Worm (Caenorhabditis elegans): ENCODE data around the gene T06C12.11.

T06C12.11 gene

DNA sequence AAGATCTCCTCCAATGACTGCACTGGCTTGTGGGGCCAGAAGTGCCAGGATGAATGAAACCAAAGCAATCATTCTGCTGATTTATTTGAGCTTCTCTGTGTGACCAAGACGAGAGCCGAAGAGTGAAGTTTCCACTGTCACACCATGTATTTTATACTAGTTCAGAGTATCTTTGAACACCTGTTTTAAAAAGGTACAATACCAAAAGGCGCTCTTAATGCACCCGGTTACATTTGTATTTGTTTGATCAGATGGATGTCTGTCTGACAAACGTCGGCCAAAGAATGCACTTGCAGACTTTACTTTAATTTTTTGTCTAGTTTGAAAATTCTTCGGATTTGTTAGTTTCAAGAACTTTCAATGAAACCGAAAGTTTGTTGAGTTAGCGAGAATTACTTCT, 27.5 kb downstream of the T06C12.11 start, which contains the start of gene F35E8.10:
Gene F35E8.10 (minus strand): TSS at position 101 of the 400 bp plus-strand sequence.
- TF ChIP-seq gmeb-2 (tag; optimal IDR thresholded peaks at IDR 0.05) (no peak), hlh-13 (GFP tag; optimal IDR thresholded peaks at IDR 0.05) (no peak), elt-4 (tag; optimal IDR thresholded peaks at IDR 0.05) (no peak), dve-1 (tag; optimal IDR thresholded peaks at IDR 0.05) (no peak), ttx-3 (tag; optimal IDR thresholded peaks at IDR 0.05) (no peak), ets-4 (tag; optimal IDR thresholded peaks at IDR 0.05) (no peak), unc-42 (tag; optimal IDR thresholded peaks at IDR 0.05) (no peak), Y22D7AL.16 (tag; optimal IDR thresholded peaks at IDR 0.05) (no peak), hlh-6 (tag; optimal IDR thresholded peaks at IDR 0.05) (no peak), ceh-6 (GFP tag; optimal IDR thresholded peaks at IDR 0.05) (no peak), nhr-232 (tag; optimal IDR thresholded peaks at IDR 0.05) (no peak), ref-2 (tag; optimal IDR thresholded peaks at IDR 0.05) (no peak), lim-6 (tag; optimal IDR thresholded peaks at IDR 0.05) (no peak), sox-4 (tag; optimal IDR thresholded peaks at IDR 0.05) (no peak), T23F11.4 (GFP tag; optimal IDR thresholded peaks at IDR 0.05) (no peak), fkh-10 (GFP tag; optimal IDR thresholded peaks at IDR 0.05) (no peak), pag-3 (tag; optimal IDR thresholded peaks at IDR 0.05; ENCODE audit: borderline replicate concordance) (no peak), ceh-19 (GFP tag; optimal IDR thresholded peaks at IDR 0.05) (no peak), hlh-15 (tag; optimal IDR thresholded peaks at IDR 0.05) (no peak)

DNA sequence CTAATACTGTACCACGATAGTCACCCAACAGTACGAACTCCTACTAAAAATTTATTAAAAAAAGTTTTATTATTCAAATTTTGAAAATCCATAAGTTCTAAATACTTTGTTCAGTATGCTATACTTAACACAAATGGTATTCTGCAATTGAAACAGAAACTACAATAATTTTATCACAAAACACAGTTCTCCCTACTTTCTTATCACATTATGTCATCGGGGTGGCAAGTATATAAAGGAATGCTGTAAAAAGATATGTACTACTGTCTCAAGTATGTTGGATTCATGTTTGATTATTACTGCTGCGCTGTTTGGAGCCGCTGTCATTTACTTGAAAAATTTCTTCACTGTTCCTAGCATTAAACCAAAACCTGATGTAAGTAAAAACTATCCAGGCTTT, 28.3 kb downstream of the T06C12.11 start, which contains the start of gene cdr-1:
Gene cdr-1 (plus strand): TSS at position 208 of the 400 bp plus-strand sequence.
- TF ChIP-seq ceh-18 (tag; optimal IDR thresholded peaks at IDR 0.05): no peak
- TF ChIP-seq zip-5 (tag; optimal IDR thresholded peaks at IDR 0.05): no peak
- peak; percentile 34 for TF ChIP-seq elt-2 (tag; optimal IDR thresholded peaks at IDR 0.05)
- no peak for TF ChIP-seq ceh-31 (tag; optimal IDR thresholded peaks at IDR 0.05)
- no peak for TF ChIP-seq nfya-1 (tag; optimal IDR thresholded peaks at IDR 0.05)
- TF ChIP-seq ahr-1 (tag; optimal IDR thresholded peaks at IDR 0.05): no peak
- no peak for TF ChIP-seq unc-3 (GFP tag; conservative IDR thresholded peaks at IDR 0.05)
- no peak for TF ChIP-seq unc-3 (tag; optimal IDR thresholded peaks at IDR 0.05)

DNA sequence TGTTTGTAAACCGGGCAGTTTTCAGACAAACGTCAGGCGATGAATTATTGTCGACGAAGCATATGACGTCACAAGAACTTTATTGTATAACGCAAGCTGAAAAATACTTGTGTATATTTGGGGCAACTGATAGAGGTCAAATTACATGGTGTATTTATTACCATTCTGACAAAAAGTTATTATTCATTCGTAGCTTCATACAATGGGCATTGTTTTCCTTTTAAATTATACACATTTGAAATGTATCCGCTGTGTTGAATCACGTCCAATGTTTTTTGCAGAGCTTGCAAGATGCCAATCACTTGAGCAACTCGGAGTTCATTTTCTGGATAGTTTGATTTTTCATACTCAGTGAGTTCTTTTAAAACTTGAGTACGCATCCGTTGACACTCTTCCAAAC, 30.2 kb downstream of the T06C12.11 start, which contains the start of gene F35E8.13:
Gene F35E8.13 (plus strand): TSS at position 301 of the 400 bp plus-strand sequence.
- TF ChIP-seq ceh-18 (tag; optimal IDR thresholded peaks at IDR 0.05): no peak
- no peak for TF ChIP-seq C08G9.2 (tag; optimal IDR thresholded peaks at IDR 0.05)
- no peak for TF ChIP-seq tbx-2 (tag; optimal IDR thresholded peaks at IDR 0.05)
- no peak for TF ChIP-seq ceh-31 (tag; optimal IDR thresholded peaks at IDR 0.05)
- no peak for TF ChIP-seq ztf-16 (tag; optimal IDR thresholded peaks at IDR 0.05)
- TF ChIP-seq ceh-2 (tag; optimal IDR thresholded peaks at IDR 0.05): no peak
- no peak for TF ChIP-seq ama-1 (optimal IDR thresholded peaks at IDR 0.05)
- no peak for TF ChIP-seq hlh-6 (tag; optimal IDR thresholded peaks at IDR 0.05)
- TF ChIP-seq sdc-2 (tag; optimal IDR thresholded peaks at IDR 0.05): no peak
- no peak for TF ChIP-seq sox-4 (tag; optimal IDR thresholded peaks at IDR 0.05)
- no peak for TF ChIP-seq eyg-1 (tag; optimal IDR thresholded peaks at IDR 0.05)
- no peak for TF ChIP-seq npax-4 (tag; optimal IDR thresholded peaks at IDR 0.05)

DNA sequence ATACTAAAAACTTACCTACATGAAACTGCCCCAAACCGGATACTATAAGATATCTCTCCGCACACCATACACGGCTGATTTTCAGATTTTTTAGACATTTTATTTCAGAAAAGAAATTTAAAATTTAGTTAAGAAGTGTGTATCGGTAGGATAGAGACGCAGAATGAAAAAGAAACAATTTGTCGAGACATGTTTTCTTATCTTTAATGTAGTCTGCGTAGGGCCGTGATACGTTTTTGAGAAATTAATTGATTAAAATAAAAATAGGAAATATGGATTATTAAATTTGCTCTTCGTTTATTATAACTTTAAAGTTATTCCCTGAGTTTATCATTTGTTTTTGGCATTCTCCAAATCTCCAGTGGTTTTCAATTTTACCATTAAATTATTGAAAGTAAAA, 31.5 kb downstream of the T06C12.11 start, which contains the start of gene nhr-108:
Gene nhr-108 (minus strand): TSS at position 166 of the 400 bp plus-strand sequence.
- no peak for TF ChIP-seq tbx-2 (tag; optimal IDR thresholded peaks at IDR 0.05)
- TF ChIP-seq gmeb-2 (tag; optimal IDR thresholded peaks at IDR 0.05): no peak
- no peak for TF ChIP-seq ceh-48 (tag; optimal IDR thresholded peaks at IDR 0.05)
- no peak for TF ChIP-seq nfya-1 (tag; optimal IDR thresholded peaks at IDR 0.05)
- TF ChIP-seq K02D7.2 (tag; optimal IDR thresholded peaks at IDR 0.05): no peak
- TF ChIP-seq dmd-4 (tag; optimal IDR thresholded peaks at IDR 0.05; ENCODE audit: borderline replicate concordance): no peak
- no peak for TF ChIP-seq T23F11.4 (GFP tag; optimal IDR thresholded peaks at IDR 0.05)
- no peak for TF ChIP-seq ceh-45 (GFP tag; IDR thresholded peaks at IDR 0.05)
- TF ChIP-seq ceh-30 (tag; optimal IDR thresholded peaks at IDR 0.05): no peak
- TF ChIP-seq madf-2 (tag; optimal IDR thresholded peaks at IDR 0.05): no peak
- no peak for TF ChIP-seq fkh-10 (GFP tag; optimal IDR thresholded peaks at IDR 0.05)
- TF ChIP-seq K09A11.1 (tag; optimal IDR thresholded peaks at IDR 0.05; ENCODE audit: insufficient read depth): no peak
- TF ChIP-seq sox-4 (tag; optimal IDR thresholded peaks at IDR 0.05): no peak
- no peak for TF ChIP-seq pax-1 (tag; optimal IDR thresholded peaks at IDR 0.05)
- no peak for TF ChIP-seq hlh-13 (GFP tag; optimal IDR thresholded peaks at IDR 0.05)

Measured in whole organism, late embryonic.